Fruit fly (Drosophila melanogaster): Measurements from ENCODE around the gene CG32982.

CG32982 gene

DNA sequence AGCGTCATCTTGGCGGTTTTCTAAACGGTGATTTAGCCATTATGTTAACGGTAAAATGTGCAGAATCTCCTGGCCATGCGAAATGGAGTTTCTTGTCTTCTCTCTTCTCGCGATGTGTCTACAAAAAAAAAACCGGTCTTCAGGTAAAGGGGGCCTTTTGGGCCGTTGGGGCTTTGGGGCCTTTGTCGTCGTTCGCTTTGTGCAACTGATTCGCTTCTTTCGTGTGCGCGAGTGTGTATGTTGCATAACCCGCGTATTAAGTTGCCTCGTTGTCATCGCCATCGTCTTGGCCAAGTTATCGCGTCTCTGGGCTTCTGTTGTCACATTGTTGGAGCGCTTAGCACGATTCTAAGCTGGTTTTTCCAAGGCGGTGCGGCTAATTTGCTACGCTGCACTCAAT is 63.3 kb downstream of the CG32982 start:
- TF ChIP-seq CG32264 (GFP tag; optimal IDR thresholded peaks at IDR 0.05) (no peak), psq (GFP tag; optimal IDR thresholded peaks at IDR 0.05) (peak; percentile 90), dsf (GFP tag; optimal IDR thresholded peaks at IDR 0.05; ENCODE audit: borderline replicate concordance) (no peak), Dif (GFP tag; optimal IDR thresholded peaks at IDR 0.05; ENCODE audit: partially characterized antibody) (peak; percentile 2)

DNA sequence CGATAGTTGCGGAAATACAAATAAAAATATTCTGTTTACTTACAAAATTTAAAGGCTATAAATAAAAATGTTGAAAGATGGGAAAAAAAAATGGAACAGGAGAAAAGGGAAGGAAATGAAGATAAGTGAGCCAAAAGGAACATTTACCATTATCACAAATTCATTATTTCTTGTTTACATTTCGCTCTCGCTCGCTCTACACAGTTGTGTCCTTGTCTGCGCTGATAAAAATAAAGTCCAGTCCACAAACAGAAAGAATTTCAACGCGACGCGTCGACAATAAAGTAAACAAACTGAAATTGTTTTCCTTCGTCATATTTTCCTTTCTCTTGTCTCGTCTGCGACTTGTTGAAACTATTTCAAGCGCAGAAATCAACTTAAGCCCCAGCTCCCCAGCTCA is 63.7 kb downstream of the CG32982 start:
- TF ChIP-seq dsf (GFP tag; optimal IDR thresholded peaks at IDR 0.05; ENCODE audit: borderline replicate concordance) (no peak), CG9705 (GFP tag; optimal IDR thresholded peaks at IDR 0.05) (no peak), tai (GFP tag; optimal IDR thresholded peaks at IDR 0.05) (no peak), Abd-B (GFP tag; optimal IDR thresholded peaks at IDR 0.05) (no peak), usp (GFP tag; optimal IDR thresholded peaks at IDR 0.05) (no peak)

DNA sequence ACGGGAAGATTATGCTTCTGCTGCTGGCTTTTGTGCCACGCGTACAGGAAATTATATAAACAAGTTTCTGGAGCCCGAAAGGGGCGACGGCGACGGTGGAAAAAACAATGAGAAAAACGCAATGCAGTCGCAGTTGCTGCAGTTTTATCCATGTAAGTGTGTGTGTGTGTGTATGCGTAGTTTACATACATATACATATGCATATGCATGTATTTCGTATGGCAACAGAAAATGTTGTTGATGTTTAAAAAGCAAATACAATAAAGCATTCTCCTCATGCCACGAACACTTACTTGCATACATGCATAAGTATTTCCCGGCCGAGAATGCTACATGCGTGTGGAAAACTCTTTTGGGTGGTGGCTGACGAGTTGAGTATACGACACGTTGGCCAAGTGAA is 64.7 kb downstream of the CG32982 start:
- no peak for TF ChIP-seq Hr83 (GFP tag; optimal IDR thresholded peaks at IDR 0.05; ENCODE audit: poor library complexity, severe bottlenecking)
- no peak for TF ChIP-seq HLH106 (tag; optimal IDR thresholded peaks at IDR 0.05)
- no peak for TF ChIP-seq Jra (GFP tag; optimal IDR thresholded peaks at IDR 0.05)
- no peak for TF ChIP-seq dmrt93B (GFP tag; optimal IDR thresholded peaks at IDR 0.05)
- TF ChIP-seq Dif (GFP tag; optimal IDR thresholded peaks at IDR 0.05; ENCODE audit: partially characterized antibody): no peak
- TF ChIP-seq tai (GFP tag; optimal IDR thresholded peaks at IDR 0.05): no peak
- no peak for TF ChIP-seq woc (GFP tag; optimal IDR thresholded peaks at IDR 0.05)
- TF ChIP-seq CrebA (GFP tag; optimal IDR thresholded peaks at IDR 0.05; ENCODE audit: borderline replicate concordance): peak; percentile 16
- TF ChIP-seq usp (GFP tag; optimal IDR thresholded peaks at IDR 0.05): no peak
- no peak for TF ChIP-seq Sp1 (GFP tag; optimal IDR thresholded peaks at IDR 0.05)
- TF ChIP-seq OdsH (GFP tag; optimal IDR thresholded peaks at IDR 0.05): no peak
- no peak for TF ChIP-seq N (GFP tag; optimal IDR thresholded peaks at IDR 0.05)
- TF ChIP-seq h (GFP tag; optimal IDR thresholded peaks at IDR 0.05): peak; percentile 21
- TF ChIP-seq ey (GFP tag; optimal IDR thresholded peaks at IDR 0.05): no peak
- TF ChIP-seq Rel (GFP tag; optimal IDR thresholded peaks at IDR 0.05): no peak
- no peak for TF ChIP-seq Rel (tag; optimal IDR thresholded peaks at IDR 0.05)

DNA sequence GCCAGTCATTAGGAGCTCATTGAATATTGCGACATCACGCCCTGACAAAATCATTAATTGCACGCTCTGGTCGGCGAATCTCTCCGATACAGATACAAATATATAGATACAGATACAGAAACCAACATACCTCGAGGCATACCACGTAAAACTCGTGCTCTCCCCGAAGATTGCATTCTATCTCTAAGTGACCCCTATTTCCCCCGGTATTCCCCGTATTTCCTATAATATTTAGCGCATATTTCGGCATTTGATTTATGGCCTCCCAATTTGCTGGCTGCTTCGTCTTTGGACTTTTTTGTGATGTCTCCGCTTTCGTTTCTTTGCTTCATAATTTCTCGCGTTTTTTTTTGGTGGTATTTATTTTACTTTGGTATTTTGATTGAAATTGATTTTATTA is 66.8 kb downstream of the CG32982 start:
- no peak for TF ChIP-seq Rel (GFP tag; optimal IDR thresholded peaks at IDR 0.05)
- peak; percentile 92 for TF ChIP-seq Rel (tag; optimal IDR thresholded peaks at IDR 0.05)
- TF ChIP-seq Hnf4 (GFP tag; optimal IDR thresholded peaks at IDR 0.05): no peak
- TF ChIP-seq dmrt93B (GFP tag; optimal IDR thresholded peaks at IDR 0.05): no peak
- no peak for TF ChIP-seq usp (GFP tag; optimal IDR thresholded peaks at IDR 0.05)
- TF ChIP-seq Dfd (GFP tag; optimal IDR thresholded peaks at IDR 0.05): no peak

DNA sequence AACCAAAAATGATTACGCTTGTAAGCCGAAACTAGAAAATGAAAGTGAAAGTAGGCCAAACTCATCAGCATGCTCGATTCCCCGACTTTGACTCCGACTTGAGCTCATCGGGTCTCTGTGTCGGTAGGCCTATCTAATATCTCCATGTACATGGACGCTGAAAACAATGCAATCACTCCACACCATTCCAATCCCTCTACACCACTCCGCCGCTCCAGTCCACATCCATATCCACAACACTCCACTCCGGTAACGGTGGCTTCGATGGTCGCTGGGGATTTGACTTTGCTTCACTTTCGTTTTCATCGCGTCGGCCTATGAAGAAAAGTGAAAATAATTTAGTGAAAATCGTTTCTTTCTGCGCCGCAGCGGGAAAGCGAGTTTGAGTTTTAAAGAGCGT is 68.1 kb downstream of the CG32982 start:
- no peak for TF ChIP-seq Abd-B (GFP tag; optimal IDR thresholded peaks at IDR 0.05)
- no peak for TF ChIP-seq dl (GFP tag; optimal IDR thresholded peaks at IDR 0.05; ENCODE audit: insufficient read depth in 1 of 2, partially characterized antibody in 2 of 2)
- no peak for TF ChIP-seq ey (GFP tag; optimal IDR thresholded peaks at IDR 0.05)
- no peak for TF ChIP-seq Sp1 (GFP tag; optimal IDR thresholded peaks at IDR 0.05)
- no peak for TF ChIP-seq h (GFP tag; optimal IDR thresholded peaks at IDR 0.05)
- no peak for TF ChIP-seq jim (GFP tag; optimal IDR thresholded peaks at IDR 0.05)
- no peak for TF ChIP-seq Jra (GFP tag; optimal IDR thresholded peaks at IDR 0.05)
- no peak for TF ChIP-seq lola (GFP tag; optimal IDR thresholded peaks at IDR 0.05)
- no peak for TF ChIP-seq sage (GFP tag; optimal IDR thresholded peaks at IDR 0.05)
- no peak for TF ChIP-seq woc (GFP tag; optimal IDR thresholded peaks at IDR 0.05)

DNA sequence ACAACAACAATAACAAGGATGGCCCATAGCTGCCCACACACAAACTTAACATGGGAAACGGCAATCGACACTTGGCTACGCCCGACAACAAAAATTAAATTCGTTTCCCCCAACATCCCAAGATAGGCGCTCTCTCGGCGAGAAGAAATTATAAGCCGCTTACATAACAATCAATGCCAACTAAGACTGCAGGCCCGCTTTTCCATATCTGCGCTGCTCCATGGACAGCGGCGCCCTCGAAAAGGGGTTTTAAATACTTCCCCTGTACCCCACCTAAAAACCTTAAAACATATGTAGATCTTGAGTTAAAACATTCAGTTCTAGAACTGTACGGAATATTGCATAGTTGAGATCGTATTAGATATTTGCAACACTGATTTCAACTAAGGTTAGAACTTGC is 69.1 kb downstream of the CG32982 start:
- TF ChIP-seq Dfd (GFP tag; optimal IDR thresholded peaks at IDR 0.05) (no peak), Hr78 (GFP tag; optimal IDR thresholded peaks at IDR 0.05) (no peak), foxo (GFP tag; optimal IDR thresholded peaks at IDR 0.05) (no peak), dsf (GFP tag; optimal IDR thresholded peaks at IDR 0.05; ENCODE audit: borderline replicate concordance) (no peak), Vsx2 (GFP tag; optimal IDR thresholded peaks at IDR 0.05; ENCODE audit: partially characterized antibody) (no peak), CG9705 (GFP tag; optimal IDR thresholded peaks at IDR 0.05) (no peak), N (GFP tag; optimal IDR thresholded peaks at IDR 0.05) (no peak), rgr (GFP tag; optimal IDR thresholded peaks at IDR 0.05) (no peak), Abd-B (GFP tag; optimal IDR thresholded peaks at IDR 0.05) (no peak), sage (GFP tag; optimal IDR thresholded peaks at IDR 0.05) (no peak), lola (GFP tag; optimal IDR thresholded peaks at IDR 0.05) (no peak), Sp1 (GFP tag; optimal IDR thresholded peaks at IDR 0.05) (no peak), Jra (GFP tag; optimal IDR thresholded peaks at IDR 0.05) (no peak), GATAd (GFP tag; optimal IDR thresholded peaks at IDR 0.05) (no peak), HLH106 (tag; optimal IDR thresholded peaks at IDR 0.05) (no peak), pan (optimal IDR thresholded peaks at IDR 0.05) (no peak), sv (GFP tag; optimal IDR thresholded peaks at IDR 0.05) (no peak), ey (GFP tag; optimal IDR thresholded peaks at IDR 0.05) (no peak), usp (GFP tag; optimal IDR thresholded peaks at IDR 0.05) (no peak), psq (GFP tag; optimal IDR thresholded peaks at IDR 0.05) (no peak)

Data from whole organism, wandering third instar larva.